Fruit fly (Drosophila melanogaster): ENCODE measurements around the gene Madm.

Madm gene

DNA sequence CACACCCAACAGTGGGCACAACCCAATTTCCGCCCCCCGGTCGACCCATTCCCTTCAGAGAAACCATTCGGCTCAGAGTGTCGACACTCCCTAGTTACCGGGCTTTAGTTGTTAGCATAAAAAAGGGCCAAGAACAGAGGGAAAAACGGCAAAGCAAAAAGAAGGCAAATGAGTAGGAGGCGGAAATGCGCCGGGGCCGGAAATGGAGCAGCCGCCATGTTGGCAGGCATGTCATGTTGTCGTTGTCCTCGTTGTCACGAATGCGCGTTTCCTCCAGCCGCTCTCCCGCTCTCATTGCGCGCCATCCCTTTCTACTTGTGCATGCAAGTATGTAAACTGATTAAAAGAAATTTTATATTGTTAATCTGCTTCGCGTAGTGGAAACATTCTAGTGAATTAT, 45.9 kb upstream of the Madm start (continued):
- peak; percentile 25 for TF ChIP-seq HHEX (GFP tag; optimal IDR thresholded peaks at IDR 0.05)
- no peak for TF ChIP-seq Aef1 (GFP tag; IDR thresholded peaks at IDR 0.05)
- peak; percentile 6 for TF ChIP-seq Meics (GFP tag; optimal IDR thresholded peaks at IDR 0.05)
- peak; percentile 22 for TF ChIP-seq pfk (GFP tag; optimal IDR thresholded peaks at IDR 0.05)
- TF ChIP-seq caup (GFP tag; optimal IDR thresholded peaks at IDR 0.05; ENCODE audit: severe bottlenecking): peak; percentile 37
- peak; percentile 12 for TF ChIP-seq CG12071 (GFP tag; optimal IDR thresholded peaks at IDR 0.05)
- TF ChIP-seq CG34376 (GFP tag; optimal IDR thresholded peaks at IDR 0.05): peak; percentile 57
- no peak for TF ChIP-seq CG33557 (GFP tag; optimal IDR thresholded peaks at IDR 0.05)
- peak; percentile 41; the same call in 1 of the 2 replicates for TF ChIP-seq Rfx (GFP tag; IDR thresholded peaks at IDR 0.05)
- peak; percentile 60 for TF ChIP-seq CG13296 (GFP tag; optimal IDR thresholded peaks at IDR 0.05)
- peak; percentile 1 for TF ChIP-seq BtbVII (GFP tag; optimal IDR thresholded peaks at IDR 0.05)
- TF ChIP-seq CG9876 (GFP tag; optimal IDR thresholded peaks at IDR 0.05): no peak
- TF ChIP-seq ara (GFP tag; IDR thresholded peaks at IDR 0.05): 0 out of 2 replicates have a peak, but pooled peaks have one; percentile 43
- peak; percentile 71 for TF ChIP-seq lab (GFP tag; optimal IDR thresholded peaks at IDR 0.05)
- 0 out of 4 replicates have a peak, but pooled peaks have one; percentile 19 for TF ChIP-seq chinmo (GFP tag; IDR thresholded peaks at IDR 0.05; ENCODE audit: partially characterized antibody)

DNA sequence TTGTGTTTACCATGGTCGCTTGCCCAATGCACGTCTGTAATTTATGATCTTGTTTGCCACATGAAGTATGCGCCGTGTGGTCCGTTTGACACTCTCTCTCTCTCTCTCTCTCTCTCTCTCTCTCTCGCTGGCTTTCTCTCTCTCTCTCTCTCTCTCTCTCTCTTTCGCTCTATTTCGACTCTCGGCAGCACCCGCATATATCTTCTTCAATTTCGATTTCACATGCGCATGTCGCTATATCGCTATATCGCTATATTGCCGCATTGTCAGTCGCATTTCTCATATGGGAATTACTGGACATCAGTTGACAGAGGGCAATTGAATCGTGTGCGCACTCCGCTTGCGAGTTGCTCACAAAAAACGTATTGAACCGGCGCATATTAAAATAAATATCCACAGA, 41.2 kb upstream of the Madm start:
- TF ChIP-seq CG12155 (GFP tag; optimal IDR thresholded peaks at IDR 0.05) (no peak), Drgx (GFP tag; IDR thresholded peaks at IDR 0.05) (0 out of 2 replicates have a peak, but pooled peaks have one; percentile 15), run (tag; optimal IDR thresholded peaks at IDR 0.05) (no peak), gcm (GFP tag; optimal IDR thresholded peaks at IDR 0.05) (peak; percentile 93), CG9437 (GFP tag; optimal IDR thresholded peaks at IDR 0.05) (no peak), ERR (GFP tag; optimal IDR thresholded peaks at IDR 0.05) (no peak), Dll (GFP tag; IDR thresholded peaks at IDR 0.05; ENCODE audit: partially characterized antibody) (0 out of 4 replicates have a peak, but pooled peaks have one; percentile 18), CG1832 (GFP tag; optimal IDR thresholded peaks at IDR 0.05) (peak; percentile 59), kah (GFP tag; optimal IDR thresholded peaks at IDR 0.05) (no peak), CG3163 (GFP tag; optimal IDR thresholded peaks at IDR 0.05) (no peak), Bdp1 (GFP tag; optimal IDR thresholded peaks at IDR 0.05) (no peak), org-1 (GFP tag; optimal IDR thresholded peaks at IDR 0.05) (no peak), CG17385 (GFP tag; optimal IDR thresholded peaks at IDR 0.05) (no peak), CG17361 (GFP tag; IDR thresholded peaks at IDR 0.05) (no peak), abd-A (tag; optimal IDR thresholded peaks at IDR 0.05) (no peak), CG12299 (tag; optimal IDR thresholded peaks at IDR 0.05) (no peak), slbo (GFP tag; IDR thresholded peaks at IDR 0.05) (no peak), CG12942 (GFP tag; optimal IDR thresholded peaks at IDR 0.05) (no peak), CG17612 (GFP tag; IDR thresholded peaks at IDR 0.05) (no peak), Aef1 (GFP tag; IDR thresholded peaks at IDR 0.05) (no peak), trem (tag; optimal IDR thresholded peaks at IDR 0.05) (no peak), CG2202 (tag; optimal IDR thresholded peaks at IDR 0.05) (no peak), B-H1 (GFP tag; IDR thresholded peaks at IDR 0.05) (no peak), cg (GFP tag; optimal IDR thresholded peaks at IDR 0.05) (no peak), cad (GFP tag; optimal IDR thresholded peaks at IDR 0.05) (no peak), kay (GFP tag; optimal IDR thresholded peaks at IDR 0.05) (no peak), Ets97D (GFP tag; optimal IDR thresholded peaks at IDR 0.05) (no peak), CG7372 (GFP tag; IDR thresholded peaks at IDR 0.05) (peak; percentile 59; the same call in 1 of the 2 replicates), CG3847 (GFP tag; IDR thresholded peaks at IDR 0.05) (no peak), tgo (GFP tag; IDR thresholded peaks at IDR 0.05) (no peak), CG10267 (tag; optimal IDR thresholded peaks at IDR 0.05) (no peak), CG11504 (tag; optimal IDR thresholded peaks at IDR 0.05) (no peak), ssp (GFP tag; IDR thresholded peaks at IDR 0.05) (no peak), CG17912 (GFP tag; optimal IDR thresholded peaks at IDR 0.05) (no peak), CG1602 (GFP tag; optimal IDR thresholded peaks at IDR 0.05) (no peak), Sry-δ (GFP tag; optimal IDR thresholded peaks at IDR 0.05) (no peak)

Measured in whole organism, embryonic.